Worm (Caenorhabditis elegans): ENCODE results near the gene irg-6.

The irg-6 gene

DNA sequence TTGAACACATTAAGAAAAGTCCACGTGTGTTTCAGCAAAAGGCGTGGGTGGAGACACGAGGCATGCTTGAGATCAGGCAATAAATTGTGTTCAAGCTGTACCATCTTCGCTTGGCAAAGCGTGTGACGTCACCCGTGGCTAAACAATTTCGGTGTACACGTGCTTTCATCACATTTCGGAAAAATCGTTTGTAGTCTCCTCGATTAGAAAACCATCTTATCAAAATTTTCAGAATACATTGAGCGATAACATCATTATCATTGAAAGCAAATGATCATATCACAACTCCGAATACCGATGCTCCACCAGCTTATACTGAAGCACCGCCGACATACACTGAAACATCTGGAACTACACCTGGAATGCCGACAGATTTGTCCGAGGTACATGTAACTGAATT is 13.2 kb downstream of the irg-6 start:
- TF ChIP-seq fos-1 (tag; optimal IDR thresholded peaks at IDR 0.05) (peak; percentile 69), nhr-237 (tag; optimal IDR thresholded peaks at IDR 0.05) (no peak), nhr-23 (tag; optimal IDR thresholded peaks at IDR 0.05) (no peak), mbf-1 (tag; optimal IDR thresholded peaks at IDR 0.05) (no peak), sma-9 (GFP tag; optimal IDR thresholded peaks at IDR 0.05) (peak; percentile 39), sma-9 (tag; optimal IDR thresholded peaks at IDR 0.05) (no peak), unc-55 (GFP tag; optimal IDR thresholded peaks at IDR 0.05) (no peak), peb-1 (tag; optimal IDR thresholded peaks at IDR 0.05) (no peak)

DNA sequence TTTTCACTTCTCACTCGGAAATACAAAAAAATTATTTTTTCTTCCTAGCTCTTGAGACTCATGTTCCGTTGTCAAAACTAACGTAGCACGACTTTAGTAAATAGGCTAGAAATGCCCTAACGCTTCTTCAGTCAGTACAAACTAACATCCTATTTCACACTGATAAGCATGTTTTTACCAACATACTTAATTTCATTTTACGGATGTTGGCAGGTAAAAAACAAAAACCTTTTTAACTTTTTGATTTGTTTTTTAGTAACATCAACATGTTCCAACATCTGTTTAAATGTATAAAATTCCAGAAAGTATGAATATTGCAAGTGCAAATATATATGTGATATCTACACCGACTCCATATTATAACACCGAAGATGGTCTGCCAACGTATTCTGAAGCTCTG is 14.5 kb downstream of the irg-6 start, which contains the start of gene K08D8.10:
Gene K08D8.10 (plus strand): TSS at position 301 of the 400 bp plus-strand sequence.
- TF ChIP-seq peb-1 (tag; optimal IDR thresholded peaks at IDR 0.05) (no peak), nhr-10 (tag; optimal IDR thresholded peaks at IDR 0.05) (no peak), skn-1 (tag; optimal IDR thresholded peaks at IDR 0.05) (no peak), Y55F3AM.14 (GFP tag; optimal IDR thresholded peaks at IDR 0.05) (no peak), mbf-1 (tag; optimal IDR thresholded peaks at IDR 0.05) (no peak), R02D3.7 (tag; optimal IDR thresholded peaks at IDR 0.05) (no peak), nhr-11 (tag; optimal IDR thresholded peaks at IDR 0.05) (no peak), egl-27 (tag; optimal IDR thresholded peaks at IDR 0.05) (no peak), ceh-82 (tag; optimal IDR thresholded peaks at IDR 0.05) (no peak), gmeb-1 (tag; optimal IDR thresholded peaks at IDR 0.05) (no peak), ceh-16 (tag; optimal IDR thresholded peaks at IDR 0.05) (no peak), C34F6.9 (tag; optimal IDR thresholded peaks at IDR 0.05) (no peak)

ce11 chrIV:12899392-12899791 is 15.4 kb downstream of the irg-6 start, which contains the start of gene K08D8.9:
Gene K08D8.9 (plus strand): TSS chrIV:12899692.
- TF ChIP-seq mab-5 (tag; optimal IDR thresholded peaks at IDR 0.05) (no peak), nhr-23 (tag; optimal IDR thresholded peaks at IDR 0.05) (no peak), ztf-11 (tag; optimal IDR thresholded peaks at IDR 0.05) (no peak), fos-1 (tag; optimal IDR thresholded peaks at IDR 0.05) (no peak)

- TF ChIP-seq nhr-12 (tag; optimal IDR thresholded peaks at IDR 0.05) (no peak), ztf-11 (tag; optimal IDR thresholded peaks at IDR 0.05) (no peak), nhr-129 (tag; optimal IDR thresholded peaks at IDR 0.05) (no peak), unc-62 (GFP tag; optimal IDR thresholded peaks at IDR 0.05) (no peak), nhr-21 (tag; optimal IDR thresholded peaks at IDR 0.05) (no peak), fos-1 (tag; optimal IDR thresholded peaks at IDR 0.05) (no peak), nhr-6 (tag; optimal IDR thresholded peaks at IDR 0.05) (no peak), gmeb-1 (tag; optimal IDR thresholded peaks at IDR 0.05) (no peak), aly-2 (tag; optimal IDR thresholded peaks at IDR 0.05) (no peak), nhr-10 (tag; optimal IDR thresholded peaks at IDR 0.05) (no peak)
Measured at ce11 chrIV:12898823-12899222, 15.9 kb downstream of the irg-6 start.

ce11 chrIV:12897146-12897545 is 17.6 kb downstream of the irg-6 start:
- TF ChIP-seq elt-3 (tag; optimal IDR thresholded peaks at IDR 0.05), result no peak
- no peak for TF ChIP-seq ZK546.5 (tag; optimal IDR thresholded peaks at IDR 0.05)
- no peak for TF ChIP-seq egl-27 (tag; optimal IDR thresholded peaks at IDR 0.05)

ce11 chrIV:12896371-12896882 is 18.3 kb downstream of the irg-6 start, which contains the start of gene K08D8.7:
Gene K08D8.7 (plus strand): TSS chrIV:12896832.
- TF ChIP-seq zag-1 (tag; optimal IDR thresholded peaks at IDR 0.05), result no peak
- no peak for TF ChIP-seq dmd-4 (tag; optimal IDR thresholded peaks at IDR 0.05)
- TF ChIP-seq elt-3 (tag; optimal IDR thresholded peaks at IDR 0.05), result no peak
- no peak for TF ChIP-seq nhr-12 (tag; optimal IDR thresholded peaks at IDR 0.05)
- TF ChIP-seq fos-1 (tag; optimal IDR thresholded peaks at IDR 0.05), result peak; percentile 70
- TF ChIP-seq ztf-11 (tag; optimal IDR thresholded peaks at IDR 0.05), result no peak

DNA sequence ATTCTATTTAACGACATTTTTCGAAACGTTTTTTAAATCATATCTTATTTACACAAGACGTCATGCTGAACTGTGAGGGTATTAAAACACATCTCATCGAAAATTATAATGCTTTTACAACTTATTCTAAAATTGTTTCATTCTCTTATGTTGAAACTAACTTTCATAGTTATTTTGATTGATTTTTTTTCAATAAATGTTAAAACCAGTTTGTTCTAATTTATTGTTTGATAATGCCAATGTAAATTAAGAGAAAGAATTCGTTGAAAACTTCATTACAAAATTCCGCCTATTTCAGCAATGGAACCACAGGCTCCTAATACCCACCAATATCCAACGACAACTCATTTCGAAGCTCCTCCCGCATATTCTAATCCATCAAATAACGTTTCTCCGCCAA is 19.8 kb downstream of the irg-6 start, which contains the start of gene K08D8.11:
Gene K08D8.11 (plus strand): TSS at position 301 of the 400 bp plus-strand sequence.
- TF ChIP-seq lsy-2 (tag; optimal IDR thresholded peaks at IDR 0.05), result no peak
- no peak for TF ChIP-seq gmeb-1 (tag; optimal IDR thresholded peaks at IDR 0.05)
- TF ChIP-seq elt-1 (tag; optimal IDR thresholded peaks at IDR 0.05), result no peak
- no peak for TF ChIP-seq ztf-1 (GFP tag; conservative IDR thresholded peaks at IDR 0.05)
- TF ChIP-seq sma-3 (GFP tag; optimal IDR thresholded peaks at IDR 0.05), result no peak
- no peak for TF ChIP-seq nhr-23 (tag; optimal IDR thresholded peaks at IDR 0.05)
- TF ChIP-seq lin-13 (GFP tag; optimal IDR thresholded peaks at IDR 0.05), result no peak
- no peak for TF ChIP-seq lin-11 (tag; optimal IDR thresholded peaks at IDR 0.05)
- TF ChIP-seq unc-55 (GFP tag; optimal IDR thresholded peaks at IDR 0.05), result no peak
- TF ChIP-seq elt-3 (tag; optimal IDR thresholded peaks at IDR 0.05), result no peak
- no peak for TF ChIP-seq ZK546.5 (tag; optimal IDR thresholded peaks at IDR 0.05)
- TF ChIP-seq nhr-129 (tag; optimal IDR thresholded peaks at IDR 0.05), result no peak
- no peak for TF ChIP-seq dmd-4 (tag; optimal IDR thresholded peaks at IDR 0.05)
- TF ChIP-seq ztf-4 (tag; optimal IDR thresholded peaks at IDR 0.05), result no peak
- TF ChIP-seq nhr-21 (tag; optimal IDR thresholded peaks at IDR 0.05), result no peak
- no peak for TF ChIP-seq nhr-77 (tag; optimal IDR thresholded peaks at IDR 0.05)
- no peak for TF ChIP-seq mbf-1 (tag; optimal IDR thresholded peaks at IDR 0.05)
- TF ChIP-seq nhr-10 (tag; optimal IDR thresholded peaks at IDR 0.05), result no peak

Data from whole organism, L2 larva.